Worm (Caenorhabditis elegans) whole organism, early embryonic: ENCODE results near the gene C46H3.2.

Experiments
- ama-1 ChIP-seq: fragments of 150-350 bp; optimal IDR thresholded peaks from 2 replicates; lab custom pipeline; 2014
- ceh-13 ChIP-seq: fragments of 200-800 bp; sonication (Bioruptor generic); optimal IDR thresholded peaks from 2 replicates; lab custom pipeline; 2018; ENCODE audit warnings: mild to moderate bottlenecking, missing genetic modification characterization, missing compliant biosample characterization
- ets-7 ChIP-seq: sonication (generic microtip); optimal IDR thresholded peaks from 2 replicates; lab custom pipeline; 2016; ENCODE audit warnings: missing genotype, missing genetic modification characterization, missing compliant biosample characterization
- flt-1 ChIP-seq: fragments of 200-800 bp; sonication (Bioruptor generic); IDR thresholded peaks from 2 replicates; pipeline ENCODE4 v1.3.6; 2022; ENCODE audit warnings: missing genetic modification characterization, missing compliant biosample characterization
- hmbx-1 ChIP-seq: sonication (generic microtip); optimal IDR thresholded peaks from 2 replicates; lab custom pipeline; 2016; ENCODE audit warnings: mild to moderate bottlenecking, missing genetic modification characterization, missing compliant biosample characterization
- hmg-4 ChIP-seq: fragments of 200-800 bp; sonication (Bioruptor generic); optimal IDR thresholded peaks from 2 replicates; lab custom pipeline; 2018; ENCODE audit warnings: mild to moderate bottlenecking, missing genetic modification characterization, missing compliant biosample characterization
- hnd-1 ChIP-seq: sonication (generic microtip); optimal IDR thresholded peaks from 2 replicates; lab custom pipeline; 2016; ENCODE audit warnings: missing genetic modification characterization, missing compliant biosample characterization
- pes-1 ChIP-seq: fragments of 200-800 bp; sonication (Bioruptor generic); IDR thresholded peaks from 2 replicates; pipeline ENCODE4 v1.3.6; 2022; ENCODE audit warnings: missing genetic modification reagents, missing genetic modification characterization, missing compliant biosample characterization
- scrt-1 ChIP-seq: fragments of 200-800 bp; sonication (Bioruptor generic); IDR thresholded peaks from 2 replicates; pipeline ENCODE4 v1.3.6; 2022; ENCODE audit warnings: missing genetic modification characterization, missing compliant biosample characterization
- sea-1 ChIP-seq: fragments of 200-800 bp; sonication (Bioruptor generic); conservative IDR thresholded peaks from 2 replicates; pipeline ENCODE4 v1.3.6; 2022; ENCODE audit warnings: missing genetic modification characterization, missing compliant biosample characterization
- tbx-11 ChIP-seq: fragments of 200-800 bp; sonication (Bioruptor generic); IDR thresholded peaks from 2 replicates; pipeline ENCODE4 v1.3.6; 2022; ENCODE audit warnings: missing genetic modification characterization, missing compliant biosample characterization
- tbx-37 ChIP-seq: fragments of 200-800 bp; sonication (Bioruptor generic); conservative IDR thresholded peaks from 2 replicates; pipeline ENCODE4 v1.3.6; 2022; ENCODE audit warnings: missing genetic modification reagents, missing genetic modification characterization, missing compliant biosample characterization
- tra-4 ChIP-seq: sonication (generic microtip); optimal IDR thresholded peaks from 2 replicates; lab custom pipeline; 2017; ENCODE audit warnings: missing genetic modification characterization, missing compliant biosample characterization

DNA sequence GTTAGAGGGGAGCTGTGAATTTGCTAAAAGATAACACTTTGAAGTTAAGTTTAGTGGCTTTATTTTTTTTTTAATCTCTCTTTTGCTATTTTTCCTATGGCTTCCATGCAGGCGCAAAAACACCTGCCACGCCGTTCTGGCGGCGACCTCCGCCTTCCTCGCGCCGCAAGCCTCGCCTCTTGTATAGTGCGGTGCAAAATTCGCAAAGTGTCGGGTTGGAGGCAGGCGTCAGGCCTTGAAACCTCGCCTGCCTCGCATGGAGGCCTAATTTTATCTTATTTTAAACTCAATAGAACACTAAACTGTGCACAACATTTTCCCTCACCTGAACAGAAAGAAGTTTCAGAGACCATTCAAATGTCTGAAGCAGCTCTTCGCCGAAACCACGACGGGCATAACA lies 58.5 kb downstream of the C46H3.2 start:
- TF ChIP-seq sea-1 (GFP tag; lab: Robert Waterston, UW) (no peak), ama-1 (lab: Kevin White, UChicago) (no peak), hnd-1 (tag; lab: Kevin White, UChicago) (no peak), hmbx-1 (tag; lab: Kevin White, UChicago) (no peak), ceh-13 (GFP tag; lab: Kevin White, UChicago) (no peak), tra-4 (tag; lab: Kevin White, UChicago) (no peak), pes-1 (GFP tag; lab: Robert Waterston, UW) (no peak), ets-7 (tag; lab: Kevin White, UChicago) (no peak), tbx-11 (GFP tag; lab: Robert Waterston, UW) (no peak), hmg-4 (GFP tag; lab: Kevin White, UChicago) (no peak), flt-1 (GFP tag; lab: Robert Waterston, UW) (no peak), scrt-1 (GFP tag; lab: Robert Waterston, UW) (no peak), tbx-37 (GFP tag; lab: Robert Waterston, UW) (no peak)
